Fruit fly (Drosophila melanogaster): ENCODE data around the gene Cpr76Bd.

Cpr76Bd gene

dm6 chr3L:19560695-19561246 lies 28.2 kb downstream of the Cpr76Bd start (continued):
- peak; percentile 88 for TF ChIP-seq CG6765 (GFP tag; optimal IDR thresholded peaks at IDR 0.05)
- peak; percentile 92 for TF ChIP-seq CG12219 (GFP tag; optimal IDR thresholded peaks at IDR 0.05)
- peak; percentile 86 for TF ChIP-seq Dip3 (GFP tag; optimal IDR thresholded peaks at IDR 0.05)
- TF ChIP-seq Antp (GFP tag; optimal IDR thresholded peaks at IDR 0.05) = peak; percentile 88
- TF ChIP-seq CG6689 (GFP tag; IDR thresholded peaks at IDR 0.05) = peak; percentile 95
- peak; percentile 94 for TF ChIP-seq trem (tag; optimal IDR thresholded peaks at IDR 0.05)
- peak; percentile 96 for TF ChIP-seq az2 (GFP tag; optimal IDR thresholded peaks at IDR 0.05)
- peak; percentile 97 for TF ChIP-seq tin (GFP tag; optimal IDR thresholded peaks at IDR 0.05)
- TF ChIP-seq Hsf (GFP tag; optimal IDR thresholded peaks at IDR 0.05) = peak; percentile 96
- peak; percentile 90 for TF ChIP-seq CG15011 (GFP tag; optimal IDR thresholded peaks at IDR 0.05)
- TF ChIP-seq klu (GFP tag; IDR thresholded peaks at IDR 0.05) = peak; percentile 91
- peak; percentile 88 for TF ChIP-seq CG3065 (GFP tag; optimal IDR thresholded peaks at IDR 0.05)
- TF ChIP-seq scrt (GFP tag; optimal IDR thresholded peaks at IDR 0.05) = peak; percentile 90
- peak; percentile 92 for TF ChIP-seq MBD-R2 (GFP tag; IDR thresholded peaks at IDR 0.05)
- peak; percentile 94 for TF ChIP-seq slbo (GFP tag; IDR thresholded peaks at IDR 0.05)
- TF ChIP-seq CG10366 (GFP tag; IDR thresholded peaks at IDR 0.05) = peak; percentile 95
- no peak for TF ChIP-seq usp (GFP tag; optimal IDR thresholded peaks at IDR 0.05)
- peak; percentile 87 for TF ChIP-seq CG12071 (GFP tag; optimal IDR thresholded peaks at IDR 0.05)
- peak; percentile 96 for TF ChIP-seq CG1233 (GFP tag; optimal IDR thresholded peaks at IDR 0.05)
- TF ChIP-seq abd-A (tag; optimal IDR thresholded peaks at IDR 0.05) = peak; percentile 28
- peak; percentile 97 for TF ChIP-seq CG30403 (GFP tag; optimal IDR thresholded peaks at IDR 0.05)
- peak; percentile 95 for TF ChIP-seq Rfx (GFP tag; IDR thresholded peaks at IDR 0.05)
- peak; percentile 90 for TF ChIP-seq stc (GFP tag; IDR thresholded peaks at IDR 0.05)
- TF ChIP-seq Hr51 (GFP tag; optimal IDR thresholded peaks at IDR 0.05) = peak; percentile 94
- TF ChIP-seq CG17361 (GFP tag; IDR thresholded peaks at IDR 0.05) = peak; percentile 94
- TF ChIP-seq Fer1 (GFP tag; optimal IDR thresholded peaks at IDR 0.05) = peak; percentile 94
- TF ChIP-seq Fer2 (tag; optimal IDR thresholded peaks at IDR 0.05) = peak; percentile 91
- TF ChIP-seq sc (optimal IDR thresholded peaks at IDR 0.05) = no peak
- TF ChIP-seq sc (GFP tag; optimal IDR thresholded peaks at IDR 0.05) = peak; percentile 94
- TF ChIP-seq Lim3 (GFP tag; IDR thresholded peaks at IDR 0.05) = peak; percentile 83; the same call in 1 of the 2 replicates
- TF ChIP-seq Gsc (GFP tag; IDR thresholded peaks at IDR 0.05) = no peak
- peak; percentile 88 for TF ChIP-seq Adf1 (GFP tag; IDR thresholded peaks at IDR 0.05)
- TF ChIP-seq CG7963 (GFP tag; IDR thresholded peaks at IDR 0.05; ENCODE audit: partially characterized antibody) = no peak
- TF ChIP-seq Mrtf (GFP tag; IDR thresholded peaks at IDR 0.05) = peak; percentile 93
- peak; percentile 98 for TF ChIP-seq CG4404 (GFP tag; IDR thresholded peaks at IDR 0.05)
- TF ChIP-seq D19B (GFP tag; optimal IDR thresholded peaks at IDR 0.05) = peak; percentile 77
- TF ChIP-seq mirr (GFP tag; optimal IDR thresholded peaks at IDR 0.05) = peak; percentile 85
- TF ChIP-seq slou (GFP tag; optimal IDR thresholded peaks at IDR 0.05) = peak; percentile 91
- peak; percentile 93 for TF ChIP-seq Hmr (GFP tag; optimal IDR thresholded peaks at IDR 0.05)
- peak; percentile 79 for TF ChIP-seq CG4360 (GFP tag; IDR thresholded peaks at IDR 0.05)
- peak; percentile 89 for TF ChIP-seq gce (GFP tag; IDR thresholded peaks at IDR 0.05)
- peak; percentile 92 for TF ChIP-seq CG3726 (GFP tag; IDR thresholded peaks at IDR 0.05)
- peak; percentile 88 for TF ChIP-seq jumu (GFP tag; optimal IDR thresholded peaks at IDR 0.05)
- TF ChIP-seq bigmax (GFP tag; optimal IDR thresholded peaks at IDR 0.05) = peak; percentile 70
- TF ChIP-seq CG2202 (tag; optimal IDR thresholded peaks at IDR 0.05) = peak; percentile 94
- TF ChIP-seq Lhr (GFP tag; optimal IDR thresholded peaks at IDR 0.05) = peak; percentile 92
- peak; percentile 91 for TF ChIP-seq CG13123 (GFP tag; optimal IDR thresholded peaks at IDR 0.05)
- peak; percentile 68 for TF ChIP-seq CG2116 (GFP tag; optimal IDR thresholded peaks at IDR 0.05)
- peak; percentile 96 for TF ChIP-seq Chrac-16 (GFP tag; optimal IDR thresholded peaks at IDR 0.05)
- peak; percentile 97 for TF ChIP-seq ac (GFP tag; optimal IDR thresholded peaks at IDR 0.05)
- TF ChIP-seq Ets97D (GFP tag; optimal IDR thresholded peaks at IDR 0.05) = peak; percentile 63
- peak; percentile 72 for TF ChIP-seq CG15073 (GFP tag; optimal IDR thresholded peaks at IDR 0.05)
